Worm (Caenorhabditis elegans): ENCODE data around the gene Y48G9A.6.

DNA sequence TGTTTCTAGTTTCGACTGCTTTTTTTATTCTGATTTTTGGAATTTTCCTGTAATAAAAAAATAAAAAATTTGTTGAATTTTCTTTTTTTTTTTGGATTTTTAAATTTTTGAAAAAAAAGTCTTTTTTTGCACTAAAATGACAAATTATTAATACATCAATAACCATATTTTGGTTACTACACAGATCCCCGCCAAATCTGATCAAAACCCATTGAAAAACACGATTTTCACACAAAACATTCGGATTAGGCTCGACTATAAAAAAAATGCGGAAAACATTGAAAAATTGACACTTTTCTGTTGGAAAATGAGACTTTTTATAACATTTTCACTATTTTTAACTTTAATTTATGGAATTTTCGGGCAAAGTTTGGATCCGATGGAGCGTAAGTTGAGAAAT, 7.4 kb upstream of the Y48G9A.6 start, which contains the start of gene Y48G9A.7:
- TF ChIP-seq ztf-11 (tag; optimal IDR thresholded peaks at IDR 0.05) (no peak), M03D4.4 (tag; optimal IDR thresholded peaks at IDR 0.05) (no peak), unc-39 (tag; optimal IDR thresholded peaks at IDR 0.05) (no peak), ceh-83 (GFP tag; optimal IDR thresholded peaks at IDR 0.05) (no peak), snpc-4 (tag; optimal IDR thresholded peaks at IDR 0.05) (no peak), pha-4 (tag; optimal IDR thresholded peaks at IDR 0.05) (no peak)
